Worm (Caenorhabditis elegans): ENCODE measurements around the gene vps-11.

The vps-11 gene

DNA sequence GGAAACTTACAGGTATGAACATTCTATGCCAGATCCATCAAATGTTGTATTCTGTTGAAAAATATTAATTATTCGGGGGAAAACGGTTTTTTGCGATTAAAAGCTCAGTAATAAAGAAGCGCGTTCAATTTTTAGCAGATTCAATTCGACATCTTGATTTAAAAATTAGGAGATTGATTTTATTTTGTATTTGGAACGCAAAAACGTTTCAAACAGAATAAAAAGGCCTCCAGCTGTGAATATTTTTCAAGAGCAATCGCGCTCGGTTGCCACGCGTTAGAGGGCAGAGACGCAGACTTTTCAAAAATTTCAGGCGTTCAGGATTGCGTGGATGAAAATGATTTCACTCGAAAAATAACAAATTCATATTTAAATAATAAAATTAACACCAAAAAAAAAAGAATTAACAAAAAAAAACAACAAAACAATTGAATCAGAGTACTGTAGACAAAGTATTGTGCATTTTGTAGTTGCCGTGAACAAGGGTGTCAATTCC, 26.7 kb upstream of the vps-11 start, which contains the start of gene R06F6.8:
R06F6.8 (minus strand) TSS at position 51 of the 496 bp plus-strand sequence.
- TF ChIP-seq nhr-237 (tag; optimal IDR thresholded peaks at IDR 0.05) = no peak
- TF ChIP-seq ces-1 (GFP tag; optimal IDR thresholded peaks at IDR 0.05) = peak; percentile 12

DNA sequence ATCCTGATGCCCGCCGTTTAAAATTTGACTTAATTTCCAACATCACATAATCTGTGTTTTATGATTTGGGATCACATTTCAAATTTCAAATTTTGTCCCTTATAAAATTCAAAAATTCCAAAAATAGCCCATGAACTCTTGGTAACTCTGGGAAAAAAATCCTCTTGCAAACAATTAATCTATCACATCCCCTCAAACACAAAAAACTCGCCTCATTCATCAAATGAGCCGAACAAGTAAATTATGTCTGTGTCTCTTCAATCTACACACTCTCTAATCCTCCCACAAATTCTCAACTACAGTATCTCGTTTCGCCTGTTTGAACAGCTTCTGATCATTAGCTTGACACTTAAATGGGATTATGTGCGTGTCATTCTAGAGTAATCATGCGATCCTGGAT, 17.4 kb upstream of the vps-11 start, which contains the start of gene msrp-7:
msrp-7 (plus strand) TSS at position 301 of the 400 bp plus-strand sequence.
- TF ChIP-seq nhr-28 (tag; optimal IDR thresholded peaks at IDR 0.05) (no peak), nhr-76 (tag; optimal IDR thresholded peaks at IDR 0.05) (no peak), lin-32 (GFP tag; optimal IDR thresholded peaks at IDR 0.05) (no peak), drap-1 (GFP tag; optimal IDR thresholded peaks at IDR 0.05) (no peak), mep-1 (tag; optimal IDR thresholded peaks at IDR 0.05) (no peak), ceh-43 (GFP tag; optimal IDR thresholded peaks at IDR 0.05) (no peak), mab-5 (tag; optimal IDR thresholded peaks at IDR 0.05) (no peak)

DNA sequence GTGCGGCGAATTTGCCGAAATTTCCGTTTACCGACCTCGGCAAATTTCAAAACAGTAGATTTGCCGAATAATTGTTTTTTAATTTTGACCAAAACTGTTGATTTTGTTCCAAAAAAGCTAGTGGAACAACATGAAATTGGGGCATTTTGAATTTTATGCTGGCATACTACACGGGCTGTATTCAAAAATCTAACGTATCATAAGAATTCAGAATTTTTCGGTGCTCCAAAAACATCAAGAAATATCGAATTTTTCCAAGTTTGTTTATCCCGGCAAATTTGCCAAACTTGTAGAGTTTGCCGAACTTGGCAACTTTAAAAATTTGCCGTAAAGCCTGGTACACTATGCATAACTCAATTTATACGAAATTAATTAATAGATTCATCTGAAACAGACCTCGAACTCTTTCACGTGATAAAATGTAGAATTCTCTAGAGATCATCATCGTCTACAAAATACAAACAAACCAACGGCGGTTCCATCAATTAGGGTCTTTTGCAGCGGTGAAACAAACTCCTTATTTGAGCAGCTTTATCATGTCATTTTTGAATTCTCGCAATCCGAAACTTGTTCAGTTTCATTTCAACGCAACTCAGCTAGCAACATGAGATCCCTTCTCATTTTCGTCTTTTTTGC, 15.5 kb upstream of the vps-11 start, which contains the start of gene R06F6.14:
R06F6.14 (plus strand) TSS at position 586 of the 636 bp plus-strand sequence.
- TF ChIP-seq elt-3 (tag; optimal IDR thresholded peaks at IDR 0.05) = no peak
- no peak for TF ChIP-seq blmp-1 (tag; optimal IDR thresholded peaks at IDR 0.05)

DNA sequence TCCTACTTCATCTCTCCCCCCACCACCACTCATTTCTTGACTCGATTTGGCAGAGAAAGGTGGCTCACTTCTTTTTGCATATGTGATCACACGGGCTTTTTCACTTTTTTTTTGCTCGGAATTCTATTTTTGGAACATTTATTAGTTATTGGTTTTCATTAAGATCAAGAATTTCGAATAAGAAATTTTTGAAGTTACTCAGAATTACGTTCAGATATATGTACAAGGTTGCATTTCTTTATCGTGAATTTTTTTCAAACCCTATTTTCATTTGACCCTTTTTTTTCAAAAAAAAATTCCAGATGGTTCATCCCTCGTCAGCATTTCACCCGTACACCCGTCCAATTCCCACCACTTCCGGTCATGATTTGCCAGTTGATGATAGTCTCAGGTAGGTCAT, 12.1 kb upstream of the vps-11 start, which contains the start of gene ceh-62:
ceh-62 (plus strand) TSS at position 301 of the 400 bp plus-strand sequence.
- no peak for TF ChIP-seq ceh-39 (tag; optimal IDR thresholded peaks at IDR 0.05)
- no peak for TF ChIP-seq ham-2 (GFP tag; optimal IDR thresholded peaks at IDR 0.05)
- no peak for TF ChIP-seq ces-1 (GFP tag; optimal IDR thresholded peaks at IDR 0.05)
- TF ChIP-seq elt-1 (tag; optimal IDR thresholded peaks at IDR 0.05; ENCODE audit: borderline replicate concordance, insufficient read depth) = no peak
- no peak for TF ChIP-seq M03D4.4 (tag; optimal IDR thresholded peaks at IDR 0.05)
- TF ChIP-seq ceh-43 (GFP tag; optimal IDR thresholded peaks at IDR 0.05) = no peak
- TF ChIP-seq unc-120 (tag; optimal IDR thresholded peaks at IDR 0.05; ENCODE audit: poor library complexity, severe bottlenecking) = no peak
- no peak for TF ChIP-seq hlh-1 (tag; optimal IDR thresholded peaks at IDR 0.05)
- no peak for TF ChIP-seq mep-1 (tag; optimal IDR thresholded peaks at IDR 0.05)
- no peak for TF ChIP-seq ztf-11 (tag; optimal IDR thresholded peaks at IDR 0.05)
- TF ChIP-seq flh-1 (GFP tag; optimal IDR thresholded peaks at IDR 0.05) = no peak
- no peak for TF ChIP-seq zip-8 (tag; optimal IDR thresholded peaks at IDR 0.05)
- TF ChIP-seq mls-2 (tag; optimal IDR thresholded peaks at IDR 0.05) = no peak
- TF ChIP-seq nhr-237 (tag; optimal IDR thresholded peaks at IDR 0.05) = no peak

DNA sequence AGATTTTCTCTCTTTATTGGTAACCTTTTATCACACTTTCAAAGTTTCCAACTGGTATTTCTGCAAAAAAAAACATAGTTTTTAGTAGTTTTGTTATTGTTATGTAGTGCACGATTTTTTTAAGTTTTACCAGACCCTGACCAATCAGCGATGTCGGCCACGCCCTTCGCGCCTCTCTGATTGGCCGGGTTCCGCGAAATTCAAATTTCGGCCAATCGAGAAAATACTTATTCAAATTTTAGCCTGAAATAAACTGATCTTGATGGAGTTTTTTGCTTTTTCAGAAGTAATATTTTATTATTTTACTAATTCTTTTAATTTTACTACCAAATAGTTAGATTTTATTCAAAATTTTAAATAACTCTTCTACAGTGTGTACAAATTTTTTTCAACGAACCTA, 11.6 kb upstream of the vps-11 start:
- TF ChIP-seq elt-3 (tag; optimal IDR thresholded peaks at IDR 0.05) (no peak), nhr-2 (tag; optimal IDR thresholded peaks at IDR 0.05) (no peak), drap-1 (GFP tag; optimal IDR thresholded peaks at IDR 0.05) (no peak), mab-5 (tag; optimal IDR thresholded peaks at IDR 0.05) (no peak), ceh-43 (GFP tag; optimal IDR thresholded peaks at IDR 0.05) (no peak), snpc-4 (tag; optimal IDR thresholded peaks at IDR 0.05) (no peak), lin-32 (GFP tag; optimal IDR thresholded peaks at IDR 0.05) (no peak), zip-8 (tag; optimal IDR thresholded peaks at IDR 0.05) (no peak), nhr-76 (tag; optimal IDR thresholded peaks at IDR 0.05) (no peak)

DNA sequence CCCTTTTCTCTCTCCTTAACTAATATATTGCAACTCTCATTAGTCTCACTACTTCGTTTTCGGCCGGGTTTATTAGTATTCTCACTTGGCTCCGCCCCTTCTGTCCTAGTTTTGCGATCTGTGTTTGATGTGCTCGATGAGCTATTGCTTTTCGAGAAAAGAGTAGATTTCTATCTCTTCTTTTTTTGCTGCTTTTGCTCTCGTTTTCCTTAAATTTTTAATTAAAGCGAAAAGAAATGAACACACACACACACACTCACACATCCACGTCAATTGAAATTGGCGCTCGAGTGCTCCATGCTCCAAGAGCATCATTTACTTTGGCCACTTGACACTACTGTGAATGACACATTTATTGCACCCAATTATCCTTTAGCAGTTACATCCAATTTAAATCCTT, 11.1 kb upstream of the vps-11 start:
- no peak for TF ChIP-seq nhr-12 (tag; optimal IDR thresholded peaks at IDR 0.05)
- peak; percentile 17 for TF ChIP-seq ces-1 (GFP tag; optimal IDR thresholded peaks at IDR 0.05)

DNA sequence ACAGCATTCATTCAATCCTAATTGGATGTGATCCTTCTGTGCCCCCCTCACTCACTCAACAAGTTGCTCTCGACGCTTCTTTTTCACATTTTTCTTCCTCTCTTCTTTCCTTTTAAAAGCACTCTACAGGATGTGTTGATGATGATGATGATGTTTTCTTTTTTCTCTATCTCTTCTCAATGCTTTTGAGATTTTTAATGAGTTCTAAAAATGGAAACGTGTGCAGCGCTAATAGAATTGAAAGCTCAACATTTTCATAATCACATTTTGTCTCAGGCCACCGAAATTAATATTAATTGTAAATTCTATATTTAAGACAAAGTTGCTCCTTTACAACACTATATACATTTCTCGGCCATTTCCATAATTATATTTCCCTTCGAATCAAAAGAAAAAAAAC, 6.9 kb upstream of the vps-11 start:
- no peak for TF ChIP-seq pha-4 (tag; optimal IDR thresholded peaks at IDR 0.05)
- peak; percentile 77 for TF ChIP-seq ces-1 (GFP tag; optimal IDR thresholded peaks at IDR 0.05)

DNA sequence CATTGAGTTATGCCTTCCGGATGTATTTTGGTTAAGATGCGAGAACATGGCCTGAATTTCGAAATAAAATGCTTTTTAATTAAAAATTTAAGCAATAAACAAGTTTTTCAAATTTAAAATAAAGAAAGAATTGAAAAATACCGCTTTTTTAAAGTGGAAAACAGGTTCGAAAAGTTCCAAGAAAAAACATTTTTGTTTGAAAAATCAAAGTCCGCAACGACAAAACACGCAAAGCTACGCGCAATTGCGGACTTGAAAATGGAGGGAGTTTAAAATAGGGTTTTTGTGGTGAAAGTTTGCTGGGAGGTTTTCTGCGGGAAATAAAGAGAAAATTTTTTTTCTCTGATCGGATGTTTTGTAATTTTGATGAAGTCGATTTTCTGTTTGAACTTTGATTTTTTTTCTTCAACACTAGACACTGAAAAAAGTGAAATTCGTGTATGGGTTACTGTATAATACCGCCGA, 5.2 kb upstream of the vps-11 start, which contains the start of gene npp-19:
npp-19 (minus strand) TSS at position 51 of the 465 bp plus-strand sequence.
- TF ChIP-seq mep-1 (tag; optimal IDR thresholded peaks at IDR 0.05) (peak; percentile 85), nhr-2 (tag; optimal IDR thresholded peaks at IDR 0.05) (no peak), unc-39 (tag; optimal IDR thresholded peaks at IDR 0.05) (no peak), flh-1 (GFP tag; optimal IDR thresholded peaks at IDR 0.05) (no peak), nhr-237 (tag; optimal IDR thresholded peaks at IDR 0.05) (peak; percentile 72), blmp-1 (tag; optimal IDR thresholded peaks at IDR 0.05) (peak; percentile 28), lin-13 (tag; optimal IDR thresholded peaks at IDR 0.05) (peak; percentile 47), nhr-28 (tag; optimal IDR thresholded peaks at IDR 0.05) (no peak), lin-32 (GFP tag; optimal IDR thresholded peaks at IDR 0.05) (no peak), mab-5 (tag; optimal IDR thresholded peaks at IDR 0.05) (no peak), lsy-2 (tag; optimal IDR thresholded peaks at IDR 0.05) (peak; percentile 84), unc-120 (tag; optimal IDR thresholded peaks at IDR 0.05; ENCODE audit: poor library complexity, severe bottlenecking) (no peak), M03D4.4 (tag; optimal IDR thresholded peaks at IDR 0.05) (no peak), unc-62 (GFP tag; optimal IDR thresholded peaks at IDR 0.05) (no peak), nhr-12 (tag; optimal IDR thresholded peaks at IDR 0.05) (no peak), sem-2 (GFP tag; optimal IDR thresholded peaks at IDR 0.05) (no peak), ceh-43 (GFP tag; optimal IDR thresholded peaks at IDR 0.05) (no peak), tbx-8 (GFP tag; optimal IDR thresholded peaks at IDR 0.05) (no peak), hlh-1 (tag; optimal IDR thresholded peaks at IDR 0.05) (peak; percentile 14), zip-8 (tag; optimal IDR thresholded peaks at IDR 0.05) (no peak), ces-1 (GFP tag; optimal IDR thresholded peaks at IDR 0.05) (peak; percentile 46), bed-3 (GFP tag; optimal IDR thresholded peaks at IDR 0.05) (no peak), nhr-76 (tag; optimal IDR thresholded peaks at IDR 0.05) (no peak), drap-1 (GFP tag; optimal IDR thresholded peaks at IDR 0.05) (no peak)

Data from whole organism, mixed stage, embryonic.